Worm (Caenorhabditis elegans) whole organism, L2 larva: ENCODE data around the gene tftc-3.

Source experiments
- C34F6.9 ChIP-seq: fragments of 150-350 bp; optimal IDR thresholded peaks from 2 replicates; lab custom pipeline; 2014; ENCODE audit warnings: missing biosample characterization, missing genetic modification characterization
- F13H6.1 ChIP-seq: sonication (generic microtip); optimal IDR thresholded peaks from 2 replicates; lab custom pipeline; 2016; ENCODE audit warnings: missing genetic modification characterization, missing compliant biosample characterization
- R02D3.7 ChIP-seq: fragments of 150-350 bp; optimal IDR thresholded peaks from 2 replicates; lab custom pipeline; 2014; ENCODE audit warnings: missing biosample characterization, missing genetic modification characterization
- ZK546.5 ChIP-seq: sonication (generic microtip); optimal IDR thresholded peaks from 2 replicates; lab custom pipeline; 2017; ENCODE audit warnings: missing biosample characterization, missing genetic modification characterization
- alr-1 ChIP-seq: fragments of 150-350 bp; optimal IDR thresholded peaks from 2 replicates; lab custom pipeline; 2014; ENCODE audit warnings: missing biosample characterization, missing genetic modification characterization
- ama-1 ChIP-seq: fragments of 150-350 bp; optimal IDR thresholded peaks from 2 replicates; lab custom pipeline; 2018; ENCODE audit warnings: inconsistent platforms
- blmp-1 ChIP-seq: sonication (generic microtip); optimal IDR thresholded peaks from 2 replicates; lab custom pipeline; 2017; ENCODE audit warnings: missing genetic modification characterization, mild to moderate bottlenecking, missing compliant biosample characterization, antibody characterized with exemption, moderate library complexity; ENCODE audit not compliant: insufficient read depth
- ceh-82 ChIP-seq: fragments of 150-350 bp; optimal IDR thresholded peaks from 2 replicates; lab custom pipeline; 2014; ENCODE audit warnings: missing biosample characterization, missing genetic modification characterization
- crh-2 ChIP-seq: sonication (generic microtip); optimal IDR thresholded peaks from 2 replicates; lab custom pipeline; 2017; ENCODE audit warnings: missing biosample characterization, missing genetic modification characterization
- dmd-4 ChIP-seq: sonication (generic microtip); optimal IDR thresholded peaks from 2 replicates; lab custom pipeline; 2017; ENCODE audit warnings: missing biosample characterization, missing genetic modification characterization
- egl-27 ChIP-seq: sonication (generic microtip); optimal IDR thresholded peaks from 3 replicates; lab custom pipeline; 2017; ENCODE audit warnings: missing biosample characterization, missing genetic modification reagents, missing genetic modification characterization
- elt-1 ChIP-seq: fragments of 150-350 bp; optimal IDR thresholded peaks from 2 replicates; lab custom pipeline; 2014; ENCODE audit warnings: missing biosample characterization, missing genetic modification characterization
- elt-3 ChIP-seq: sonication (generic microtip); optimal IDR thresholded peaks from 2 replicates; lab custom pipeline; 2017; ENCODE audit warnings: missing biosample characterization, missing genetic modification characterization
- fos-1 ChIP-seq: fragments of 150-350 bp; optimal IDR thresholded peaks from 2 replicates; lab custom pipeline; 2014; ENCODE audit warnings: missing biosample characterization, missing genetic modification characterization
- gmeb-1 ChIP-seq: fragments of 150-350 bp; optimal IDR thresholded peaks from 2 replicates; lab custom pipeline; 2014; ENCODE audit warnings: missing biosample characterization, missing genetic modification characterization
- lin-39 ChIP-seq: fragments of 150-350 bp; optimal IDR thresholded peaks from 2 replicates; lab custom pipeline; 2014; ENCODE audit warnings: missing biosample characterization, missing genetic modification reagents, missing genetic modification characterization
- lsy-2 ChIP-seq, 2 experiments: fragments of 150-350 bp in 1 of 2; sonication (generic microtip) in 1 of 2; optimal IDR thresholded peaks; 2 replicates each; lab custom pipeline; 2014 to 2017; ENCODE audit warnings: missing biosample characterization in 2 of 2, missing genetic modification characterization in 2 of 2
- mab-5 ChIP-seq: fragments of 150-350 bp; optimal IDR thresholded peaks from 2 replicates; lab custom pipeline; 2014; ENCODE audit warnings: missing biosample characterization, missing genetic modification characterization
- mbf-1 ChIP-seq: sonication (generic microtip); optimal IDR thresholded peaks from 2 replicates; lab custom pipeline; 2017; ENCODE audit warnings: missing biosample characterization, missing genetic modification characterization
- mdl-1 ChIP-seq, 2 experiments: fragments of 150-350 bp in 1 of 2; sonication (generic microtip) in 1 of 2; optimal IDR thresholded peaks; 2 replicates each; lab custom pipeline; 2017; ENCODE audit warnings: missing biosample characterization in 2 of 2, missing genetic modification characterization in 2 of 2
- nhr-11 ChIP-seq: fragments of 150-350 bp; optimal IDR thresholded peaks from 2 replicates; lab custom pipeline; 2014; ENCODE audit warnings: missing biosample characterization, missing genetic modification characterization
- nhr-129 ChIP-seq: fragments of 150-350 bp; optimal IDR thresholded peaks from 2 replicates; lab custom pipeline; 2014; ENCODE audit warnings: missing biosample characterization, missing genetic modification characterization
- nhr-25 ChIP-seq: fragments of 150-350 bp; sonication (generic microtip); optimal IDR thresholded peaks from 3 replicates; lab custom pipeline; 2014; ENCODE audit warnings: missing biosample characterization, missing genetic modification characterization
- nhr-77 ChIP-seq: fragments of 150-350 bp; optimal IDR thresholded peaks from 2 replicates; lab custom pipeline; 2014; ENCODE audit warnings: missing biosample characterization, missing genetic modification characterization
- peb-1 ChIP-seq: fragments of 150-350 bp; optimal IDR thresholded peaks from 2 replicates; lab custom pipeline; 2014; ENCODE audit warnings: missing biosample characterization, missing genetic modification characterization
- sem-4 ChIP-seq: fragments of 150-350 bp; optimal IDR thresholded peaks from 2 replicates; lab custom pipeline; 2014; ENCODE audit warnings: missing biosample characterization, missing genetic modification reagents, missing genetic modification characterization
- sma-3 ChIP-seq: sonication (generic microtip); optimal IDR thresholded peaks from 2 replicates; lab custom pipeline; 2016; ENCODE audit warnings: missing genetic modification reagents, missing genetic modification characterization, missing compliant biosample characterization
- sma-9 ChIP-seq, 2 experiments: fragments of 150-350 bp in 1 of 2; sonication (generic microtip) in 1 of 2; optimal IDR thresholded peaks; 2 replicates each; lab custom pipeline; 2014 to 2016; ENCODE audit warnings: missing genetic modification characterization in 2 of 2, mild to moderate bottlenecking in 1 of 2, missing biosample characterization in 1 of 2, missing compliant biosample characterization in 1 of 2, missing genetic modification reagents in 1 of 2, moderate library complexity in 1 of 2
- snpc-4 ChIP-seq: fragments of 150-350 bp; optimal IDR thresholded peaks from 2 replicates; lab custom pipeline; 2014; ENCODE audit warnings: missing biosample characterization, missing genetic modification characterization
- unc-39 ChIP-seq: fragments of 150-350 bp; optimal IDR thresholded peaks from 2 replicates; lab custom pipeline; 2014; ENCODE audit warnings: missing biosample characterization, missing genetic modification characterization
- unc-55 ChIP-seq: fragments of 150-350 bp; sonication (generic microtip); optimal IDR thresholded peaks from 3 replicates; lab custom pipeline; 2014; ENCODE audit warnings: missing biosample characterization, missing genetic modification reagents, missing genetic modification characterization
- unc-62 ChIP-seq: fragments of 150-350 bp; optimal IDR thresholded peaks from 2 replicates; lab custom pipeline; 2014; ENCODE audit warnings: missing biosample characterization, missing genetic modification reagents, missing genetic modification characterization
- zag-1 ChIP-seq: fragments of 150-350 bp; optimal IDR thresholded peaks from 2 replicates; lab custom pipeline; 2014; ENCODE audit warnings: missing biosample characterization, missing genetic modification characterization
- ztf-11 ChIP-seq: sonication (generic microtip); optimal IDR thresholded peaks from 2 replicates; lab custom pipeline; 2017; ENCODE audit warnings: missing biosample characterization, missing genetic modification characterization
- ztf-4 ChIP-seq: fragments of 150-350 bp; optimal IDR thresholded peaks from 2 replicates; lab custom pipeline; 2014; ENCODE audit warnings: missing biosample characterization, missing genetic modification characterization

The tftc-3 gene

DNA sequence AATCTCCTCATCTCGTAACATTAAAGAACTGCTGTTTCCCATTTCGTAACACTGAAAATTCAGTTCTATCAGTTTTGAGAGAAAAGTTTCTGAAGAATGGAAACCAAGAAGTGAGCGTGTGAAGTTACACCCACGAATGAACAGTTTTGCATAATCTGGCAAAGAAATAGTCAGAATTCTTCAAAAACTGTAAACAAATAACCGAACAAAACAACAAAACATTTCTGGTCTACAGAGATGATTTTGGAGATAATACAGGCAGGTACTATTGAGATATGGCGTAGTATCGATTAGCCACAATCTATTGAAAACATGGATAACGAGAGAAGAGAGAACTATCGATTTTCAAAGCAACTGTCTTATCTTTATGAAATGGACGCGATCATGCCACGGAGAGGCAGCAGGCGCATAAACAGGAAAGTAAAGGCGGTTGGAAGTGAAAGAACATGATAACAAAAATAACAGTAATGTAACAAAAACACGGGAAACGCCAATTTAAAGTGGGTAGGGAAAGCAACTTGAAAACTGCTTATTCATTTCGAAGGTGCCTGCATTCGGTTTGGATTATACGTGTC lies 6.6 kb downstream of the tftc-3 start, which contains the start of gene chpf-1:
chpf-1 (minus strand) TSS at position 51 of the 575 bp plus-strand sequence.
- TF ChIP-seq ama-1 (lab: Kevin White, UChicago): peak; percentile 17
- no peak for TF ChIP-seq peb-1 (tag; lab: Kevin White, UChicago)
- TF ChIP-seq ztf-11 (tag; lab: Kevin White, UChicago): no peak
- TF ChIP-seq crh-2: peak; percentile 76
- peak; percentile 2 for TF ChIP-seq sma-9 (GFP tag; optimal IDR thresholded peaks at IDR 0.05; lab: Kevin White, UChicago)
- TF ChIP-seq sma-9 (tag; optimal IDR thresholded peaks at IDR 0.05; lab: Kevin White, UChicago): no peak
- no peak for TF ChIP-seq ZK546.5 (tag; lab: Kevin White, UChicago)
- peak; percentile 70 for TF ChIP-seq fos-1 (tag; lab: Kevin White, UChicago)
- TF ChIP-seq gmeb-1: no peak
- peak; percentile 59 for TF ChIP-seq blmp-1 (tag; lab: Kevin White, UChicago)
- peak in 1 of 2 experiments; percentile 0 for TF ChIP-seq lsy-2 (tag; optimal IDR thresholded peaks at IDR 0.05; lab: Kevin White, UChicago)
- TF ChIP-seq nhr-129: peak; percentile 14

DNA sequence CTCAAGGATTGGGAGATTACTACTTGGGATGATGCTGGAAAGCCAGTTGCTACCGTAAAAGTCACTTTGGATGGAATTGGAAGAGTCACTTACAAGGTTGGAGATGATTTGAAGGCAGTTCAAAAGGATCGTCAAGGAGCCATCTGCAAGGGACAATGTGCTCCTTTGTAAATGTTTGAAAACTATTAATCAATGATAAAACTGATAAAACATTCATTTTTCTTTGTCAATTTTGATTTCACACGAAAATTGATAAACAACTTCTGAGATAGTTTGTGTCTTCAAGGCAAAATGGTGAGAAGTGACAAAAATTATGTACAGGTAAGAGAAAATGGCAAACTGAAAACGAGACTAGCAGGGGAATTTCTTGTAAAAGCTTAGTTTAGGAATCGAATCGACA lies 7.8 kb downstream of the tftc-3 start:
- TF ChIP-seq sem-4 (tag; lab: Kevin White, UChicago) (no peak), R02D3.7 (tag; lab: Kevin White, UChicago) (no peak), ama-1 (lab: Kevin White, UChicago) (no peak), unc-62 (no peak), lin-39 (tag; lab: Kevin White, UChicago) (no peak), C34F6.9 (tag; lab: Kevin White, UChicago) (no peak), ZK546.5 (tag; lab: Kevin White, UChicago) (no peak), ztf-11 (tag; lab: Kevin White, UChicago) (no peak), ztf-4 (tag; lab: Kevin White, UChicago) (no peak), snpc-4 (tag; lab: Kevin White, UChicago) (no peak), unc-39 (tag; lab: Kevin White, UChicago) (no peak), nhr-77 (tag; lab: Kevin White, UChicago) (no peak), nhr-129 (no peak), ceh-82 (tag; lab: Kevin White, UChicago) (no peak), F13H6.1 (no peak)

DNA sequence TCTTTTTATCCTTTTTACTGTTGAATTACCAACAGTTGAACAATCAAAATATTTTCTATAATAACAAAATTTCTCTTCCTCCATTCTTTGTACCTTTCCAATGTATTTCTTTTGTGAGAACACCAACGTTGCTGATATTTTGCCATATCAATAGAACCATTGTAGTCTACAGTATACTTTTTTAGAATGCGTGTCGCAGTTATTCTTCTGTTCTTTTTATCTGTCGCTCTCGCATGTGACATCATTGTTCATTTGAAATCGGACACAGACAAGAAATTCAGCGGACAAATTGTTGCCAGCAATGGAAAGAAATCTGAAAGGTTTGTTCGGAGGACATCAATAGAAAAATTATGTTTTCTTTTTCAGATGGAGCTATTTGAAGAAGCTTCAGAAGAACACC lies 8.2 kb downstream of the tftc-3 start, which contains the start of gene ZK856.7:
ZK856.7 (plus strand) TSS at position 186 of the 400 bp plus-strand sequence.
- TF ChIP-seq lin-39 (tag; lab: Kevin White, UChicago) (no peak), sma-3 (GFP tag; lab: Kevin White, UChicago) (no peak), lsy-2 (tag; optimal IDR thresholded peaks at IDR 0.05; lab: Kevin White, UChicago) (peak in 1 of 2 experiments; percentile 11), nhr-25 (peak; percentile 25), crh-2 (peak; percentile 37)

DNA sequence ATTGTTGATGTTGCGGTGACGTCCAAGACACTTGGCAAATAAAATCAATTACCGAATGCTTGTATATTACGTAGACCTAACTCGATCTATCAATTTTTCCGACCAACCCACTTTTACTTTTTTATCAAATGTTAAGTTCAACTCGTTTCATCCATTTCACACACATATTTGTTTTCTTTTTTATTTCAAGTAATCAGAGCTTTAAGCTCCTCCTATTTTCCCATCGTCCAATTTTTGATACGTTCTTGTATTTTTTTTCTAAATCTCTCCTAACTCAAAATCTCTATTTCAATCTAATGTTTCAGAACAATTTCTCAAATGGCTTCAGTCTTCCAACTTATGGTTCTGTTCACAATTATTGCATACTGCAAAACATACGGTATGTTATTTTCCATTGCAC lies 11.8 kb downstream of the tftc-3 start, which contains the start of gene ZK856.6:
ZK856.6 (plus strand) TSS at position 301 of the 400 bp plus-strand sequence.
- TF ChIP-seq lsy-2 (tag; optimal IDR thresholded peaks at IDR 0.05; lab: Kevin White, UChicago): no peak
- TF ChIP-seq zag-1 (tag; lab: Kevin White, UChicago): no peak
- no peak for TF ChIP-seq sma-9 (GFP tag; optimal IDR thresholded peaks at IDR 0.05; lab: Kevin White, UChicago)
- no peak for TF ChIP-seq sma-9 (tag; optimal IDR thresholded peaks at IDR 0.05; lab: Kevin White, UChicago)
- TF ChIP-seq gmeb-1: no peak

DNA sequence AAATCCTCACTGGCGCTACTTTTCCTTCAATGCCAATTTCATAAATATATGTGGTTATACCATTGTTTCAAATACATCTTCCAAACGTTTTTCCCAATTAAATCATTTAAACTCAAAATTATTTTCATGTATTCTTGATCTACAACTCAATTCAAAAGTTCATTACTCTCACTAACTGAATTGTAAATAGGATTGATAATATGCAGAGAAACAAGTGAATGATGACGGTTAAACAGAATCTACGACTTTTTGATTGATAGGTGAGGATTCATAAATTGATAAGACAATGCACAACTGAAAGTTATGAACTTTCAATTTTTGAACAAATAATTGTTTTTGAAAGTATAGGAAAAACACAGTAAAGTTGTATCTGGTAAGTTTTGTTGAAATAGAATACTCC lies 18.9 kb downstream of the tftc-3 start:
- TF ChIP-seq ZK546.5 (tag; lab: Kevin White, UChicago) (no peak), fos-1 (tag; lab: Kevin White, UChicago) (peak; percentile 35), alr-1 (tag; lab: Kevin White, UChicago) (no peak), elt-1 (tag; lab: Kevin White, UChicago) (no peak), egl-27 (tag; lab: Kevin White, UChicago) (no peak), unc-55 (GFP tag; lab: Kevin White, UChicago) (no peak)

DNA sequence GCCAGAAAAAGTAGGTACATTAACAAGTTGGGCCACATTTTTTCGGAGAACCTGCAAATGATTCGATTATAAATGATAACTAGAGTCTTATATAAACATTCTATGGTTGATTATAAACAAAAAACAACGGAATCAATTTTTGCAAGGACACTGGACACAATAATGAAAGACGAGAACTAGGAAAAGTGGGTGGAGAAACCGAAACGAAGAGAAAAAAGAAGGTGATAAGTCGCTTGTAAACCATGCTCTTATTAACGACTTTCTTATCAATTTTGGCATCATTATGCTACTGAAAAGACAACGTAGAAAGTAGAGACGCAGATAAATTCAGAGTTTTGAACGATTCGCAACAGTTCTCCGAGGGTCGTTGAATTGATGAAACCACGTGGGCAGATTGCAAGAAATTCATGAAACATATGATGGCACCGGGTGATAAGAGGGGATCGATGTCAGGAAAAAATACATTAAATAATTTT lies 20.0 kb downstream of the tftc-3 start, which contains the start of gene ZK856.5:
ZK856.5 (minus strand) TSS at position 51 of the 476 bp plus-strand sequence.
- TF ChIP-seq mbf-1 (tag; lab: Kevin White, UChicago) (no peak), elt-3 (tag; lab: Kevin White, UChicago) (no peak), fos-1 (tag; lab: Kevin White, UChicago) (peak; percentile 71), mab-5 (no peak), egl-27 (tag; lab: Kevin White, UChicago) (no peak), ceh-82 (tag; lab: Kevin White, UChicago) (no peak), mdl-1 (tag; optimal IDR thresholded peaks at IDR 0.05; lab: Kevin White, UChicago) (peak in 1 of 2 experiments; percentile 36), nhr-129 (no peak), sem-4 (tag; lab: Kevin White, UChicago) (no peak), nhr-11 (tag; lab: Kevin White, UChicago) (no peak), sma-9 (GFP tag; optimal IDR thresholded peaks at IDR 0.05; lab: Kevin White, UChicago) (peak; percentile 68), sma-9 (tag; optimal IDR thresholded peaks at IDR 0.05; lab: Kevin White, UChicago) (no peak), crh-2 (peak; percentile 61), dmd-4 (tag; lab: Kevin White, UChicago) (no peak)
- TF ChIP-seq, all 48 proteins: peak for 4
